Fruit fly (Drosophila melanogaster) whole organism, embryonic: ENCODE data around the gene CG17819.

Experiments used
- Bgb ChIP-seq: fragments of 200-800 bp; sonication (Bioruptor generic); IDR thresholded peaks from 2 replicates; pipeline ENCODE4 v1.3.6; 2022; ENCODE audit warnings: missing biosample characterization, missing genetic modification characterization; ENCODE audit not compliant: partially characterized antibody
- BtbVII ChIP-seq: fragments of 200-800 bp; sonication (Bioruptor generic); optimal IDR thresholded peaks from 3 replicates; lab custom pipeline; 2017; ENCODE audit warnings: missing biosample characterization, mild to moderate bottlenecking, missing genetic modification characterization
- Bteb2 ChIP-seq: fragments of 200-800 bp; sonication (Bioruptor generic); optimal IDR thresholded peaks from 2 replicates; lab custom pipeline; 2016; ENCODE audit warnings: missing biosample characterization, missing genetic modification characterization
- CG10959 ChIP-seq: fragments of 200-800 bp; sonication (Bioruptor generic); IDR thresholded peaks from 2 replicates; pipeline ENCODE4 v1.3.6; 2022; ENCODE audit warnings: missing biosample characterization, missing genetic modification characterization
- CG12299 ChIP-seq: fragments of 200-800 bp; sonication (Bioruptor generic); optimal IDR thresholded peaks from 2 replicates; lab custom pipeline; 2018; ENCODE audit warnings: missing biosample characterization, mild to moderate bottlenecking, missing genetic modification characterization
- CG1233 ChIP-seq: fragments of 200-800 bp; sonication (Bioruptor generic); optimal IDR thresholded peaks from 4 replicates; lab custom pipeline; 2018; ENCODE audit warnings: missing biosample characterization, mild to moderate bottlenecking, missing genetic modification characterization
- CG13296 ChIP-seq: fragments of 200-800 bp; sonication (Bioruptor generic); optimal IDR thresholded peaks from 3 replicates; lab custom pipeline; 2018; ENCODE audit warnings: missing biosample characterization, mild to moderate bottlenecking, missing genetic modification characterization
- CG13624 ChIP-seq: fragments of 200-800 bp; sonication (Bioruptor generic); optimal IDR thresholded peaks from 2 replicates; lab custom pipeline; 2016; ENCODE audit warnings: missing biosample characterization, missing genetic modification characterization
- CG15601 ChIP-seq: fragments of 200-800 bp; sonication (Bioruptor generic); optimal IDR thresholded peaks from 3 replicates; lab custom pipeline; 2019; ENCODE audit warnings: missing biosample characterization, mild to moderate bottlenecking, missing genetic modification characterization, moderate library complexity
- CG15696 ChIP-seq: fragments of 200-800 bp; sonication (Bioruptor generic); optimal IDR thresholded peaks from 2 replicates; lab custom pipeline; 2019; ENCODE audit warnings: missing biosample characterization, mild to moderate bottlenecking, missing genetic modification characterization, moderate library complexity
- CG16815 ChIP-seq: fragments of 200-800 bp; sonication (Bioruptor generic); optimal IDR thresholded peaks from 3 replicates; lab custom pipeline; 2017; ENCODE audit warnings: missing biosample characterization, mild to moderate bottlenecking, missing genetic modification characterization
- CG17385 ChIP-seq: fragments of 200-800 bp; sonication (Bioruptor generic); optimal IDR thresholded peaks from 3 replicates; lab custom pipeline; 2018; ENCODE audit warnings: missing biosample characterization, mild to moderate bottlenecking, missing genetic modification characterization
- CG17568 ChIP-seq: fragments of 200-800 bp; sonication (Bioruptor generic); optimal IDR thresholded peaks from 2 replicates; lab custom pipeline; 2018; ENCODE audit warnings: missing biosample characterization, mild to moderate bottlenecking, missing genetic modification characterization, moderate library complexity
- CG18011 ChIP-seq: fragments of 200-800 bp; sonication (Bioruptor generic); optimal IDR thresholded peaks from 2 replicates; lab custom pipeline; 2017; ENCODE audit warnings: missing biosample characterization, missing genetic modification characterization, mild to moderate bottlenecking, moderate library complexity, missing genotype
- CG3726 ChIP-seq: fragments of 200-800 bp; sonication (Bioruptor generic); IDR thresholded peaks from 3 replicates; pipeline ENCODE4, ENCODE4 v1.3.6; 2022; ENCODE audit warnings: missing biosample characterization, missing genetic modification characterization
- CG42726 ChIP-seq: fragments of 200-800 bp; sonication (Bioruptor generic); IDR thresholded peaks from 2 replicates; pipeline ENCODE4 v1.3.6; 2022; ENCODE audit warnings: missing biosample characterization, missing genetic modification characterization; ENCODE audit not compliant: partially characterized antibody
- CG4328 ChIP-seq: fragments of 200-800 bp; sonication (Bioruptor generic); optimal IDR thresholded peaks from 3 replicates; lab custom pipeline; 2017; ENCODE audit warnings: missing biosample characterization, missing genetic modification reagents, missing genetic modification characterization
- CG4424 ChIP-seq: fragments of 200-800 bp; sonication (Bioruptor generic); optimal IDR thresholded peaks from 3 replicates; lab custom pipeline; 2016; ENCODE audit warnings: missing biosample characterization, missing genetic modification characterization
- CG6854 ChIP-seq: fragments of 200-800 bp; sonication (Bioruptor generic); optimal IDR thresholded peaks from 3 replicates; lab custom pipeline; 2017; ENCODE audit warnings: missing biosample characterization, mild to moderate bottlenecking, missing genetic modification characterization
- CG8388 ChIP-seq: fragments of 200-800 bp; sonication (Bioruptor generic); optimal IDR thresholded peaks from 2 replicates; lab custom pipeline; 2019; ENCODE audit warnings: missing biosample characterization, mild to moderate bottlenecking, missing genetic modification characterization, moderate library complexity
- CG8944 ChIP-seq: fragments of 200-800 bp; sonication (Bioruptor generic); optimal IDR thresholded peaks from 3 replicates; lab custom pipeline; 2016; ENCODE audit warnings: missing biosample characterization, missing genetic modification characterization
- CG9215 ChIP-seq: fragments of 200-800 bp; sonication (Bioruptor generic); IDR thresholded peaks from 2 replicates; pipeline ENCODE4 v1.3.6; 2022; ENCODE audit warnings: missing biosample characterization, missing genetic modification characterization
- CG9437 ChIP-seq: fragments of 200-800 bp; sonication (Bioruptor generic); optimal IDR thresholded peaks from 2 replicates; lab custom pipeline; 2018; ENCODE audit warnings: missing biosample characterization, mild to moderate bottlenecking, missing genetic modification characterization
- CoRest ChIP-seq: fragments of 200-800 bp; sonication (Bioruptor generic); optimal IDR thresholded peaks from 3 replicates; lab custom pipeline; 2018; ENCODE audit warnings: missing biosample characterization, mild to moderate bottlenecking, missing genetic modification characterization, moderate library complexity
- Dek ChIP-seq: fragments of 200-800 bp; sonication (Bioruptor generic); optimal IDR thresholded peaks from 3 replicates; lab custom pipeline; 2019; ENCODE audit warnings: missing biosample characterization, mild to moderate bottlenecking, missing genetic modification characterization, moderate library complexity
- Dp ChIP-seq: fragments of 200-800 bp; sonication (Bioruptor generic); optimal IDR thresholded peaks from 2 replicates; lab custom pipeline; 2018; ENCODE audit warnings: missing biosample characterization, mild to moderate bottlenecking, missing genetic modification characterization, moderate library complexity
- Eip74EF ChIP-seq, 2 experiments: fragments of 200-800 bp in 1 of 2; fragments of >200 bp in 1 of 2; sonication (Bioruptor generic) in 1 of 2; optimal IDR thresholded peaks; 2 replicates each; lab custom pipeline; 2017 to 2019; ENCODE audit warnings: missing biosample characterization in 2 of 2, missing genetic modification characterization in 2 of 2, mild to moderate bottlenecking in 1 of 2, moderate library complexity in 1 of 2
- GATAe ChIP-seq: fragments of 200-800 bp; sonication (Bioruptor generic); conservative IDR thresholded peaks from 2 replicates; pipeline ENCODE4 v1.3.6; 2022; ENCODE audit warnings: missing biosample characterization, missing genetic modification characterization
- Hey ChIP-seq: fragments of 200-800 bp; sonication (Bioruptor generic); optimal IDR thresholded peaks from 3 replicates; lab custom pipeline; 2018; ENCODE audit warnings: missing biosample characterization, mild to moderate bottlenecking, missing genetic modification characterization
- Med ChIP-seq: fragments of 200-800 bp; sonication (Bioruptor generic); peaks from one replicate; lab custom pipeline; 2016; ENCODE audit warnings: missing biosample characterization, missing genetic modification characterization, mild to moderate bottlenecking, inconsistent platforms, moderate library complexity
- Pdp1 ChIP-seq, 2 experiments: fragments of 200-800 bp; sonication (Bioruptor generic); optimal IDR thresholded peaks; 3 replicates each; lab custom pipeline; 2016; ENCODE audit warnings: missing biosample characterization in 2 of 2, missing genetic modification characterization in 2 of 2, mild to moderate bottlenecking in 1 of 2, moderate library complexity in 1 of 2
- ap ChIP-seq: fragments of 200-800 bp; sonication (Bioruptor generic); IDR thresholded peaks from 2 replicates; pipeline ENCODE4 v1.3.6; 2022; ENCODE audit warnings: missing biosample characterization, missing genetic modification characterization
- caup ChIP-seq: fragments of 200-800 bp; sonication (Bioruptor generic); optimal IDR thresholded peaks from 3 replicates; lab custom pipeline; 2017; ENCODE audit warnings: missing biosample characterization, mild to moderate bottlenecking, missing genetic modification characterization, moderate library complexity; ENCODE audit not compliant: severe bottlenecking
- croc ChIP-seq: fragments of 200-800 bp; sonication (Bioruptor generic); conservative IDR thresholded peaks from 3 replicates; pipeline ENCODE4 v1.3.6; 2022; ENCODE audit warnings: missing biosample characterization, missing genetic modification characterization
- dysf ChIP-seq: fragments of 200-800 bp; sonication (Bioruptor generic); IDR thresholded peaks from 3 replicates; pipeline ENCODE4 v1.3.6; 2022; ENCODE audit warnings: missing biosample characterization, missing genetic modification characterization
- eve ChIP-seq, 2 experiments: fragments of >200 bp; optimal IDR thresholded peaks; 2 replicates each; lab custom pipeline; 2017; ENCODE audit warnings: missing biosample characterization in 2 of 2, missing genetic modification characterization in 2 of 2
- exex ChIP-seq: fragments of 200-800 bp; sonication (Bioruptor generic); optimal IDR thresholded peaks from 4 replicates; lab custom pipeline; 2018; ENCODE audit warnings: missing biosample characterization, mild to moderate bottlenecking, missing genetic modification characterization, moderate library complexity
- gce ChIP-seq: fragments of 200-800 bp; sonication (Bioruptor generic); IDR thresholded peaks from 3 replicates; pipeline ENCODE4 v1.3.6; 2022; ENCODE audit warnings: missing biosample characterization, missing genetic modification characterization
- gem ChIP-seq: fragments of 200-800 bp; sonication (Bioruptor generic); optimal IDR thresholded peaks from 2 replicates; lab custom pipeline; 2019; ENCODE audit warnings: missing biosample characterization, mild to moderate bottlenecking, missing genetic modification characterization, moderate library complexity
- grn ChIP-seq: fragments of 200-800 bp; sonication (Bioruptor generic); optimal IDR thresholded peaks from 3 replicates; lab custom pipeline; 2017; ENCODE audit warnings: missing biosample characterization, missing genetic modification characterization
- jigr1 ChIP-seq: fragments of 200-800 bp; sonication (Bioruptor generic); IDR thresholded peaks from 3 replicates; pipeline ENCODE4 v1.3.6; 2022; ENCODE audit warnings: missing biosample characterization, missing genetic modification characterization
- kni ChIP-seq: fragments of 200-800 bp; sonication (Bioruptor generic); optimal IDR thresholded peaks from 3 replicates; lab custom pipeline; 2017; ENCODE audit warnings: mild to moderate bottlenecking, missing biosample characterization, missing genetic modification reagents, missing genetic modification characterization
- mirr ChIP-seq: fragments of 200-800 bp; sonication (Bioruptor generic); optimal IDR thresholded peaks from 3 replicates; lab custom pipeline; 2018; ENCODE audit warnings: missing biosample characterization, mild to moderate bottlenecking, missing genetic modification characterization
- nom ChIP-seq: fragments of 200-800 bp; sonication (Bioruptor generic); optimal IDR thresholded peaks from 2 replicates; lab custom pipeline; 2017; ENCODE audit warnings: missing biosample characterization, missing genetic modification characterization, mild to moderate bottlenecking, moderate library complexity, missing genetic modification reagents
- odd ChIP-seq: fragments of 200-800 bp; sonication (Bioruptor generic); optimal IDR thresholded peaks from 2 replicates; lab custom pipeline; 2017; ENCODE audit warnings: missing biosample characterization, mild to moderate bottlenecking, missing genetic modification characterization
- row ChIP-seq: fragments of 200-800 bp; sonication (Bioruptor generic); IDR thresholded peaks from 3 replicates; pipeline ENCODE4 v1.3.6; 2022; ENCODE audit warnings: missing biosample characterization, missing genetic modification characterization
- slbo ChIP-seq: fragments of 200-800 bp; sonication (Bioruptor generic); IDR thresholded peaks from 2 replicates; pipeline ENCODE4 v1.3.6; 2022; ENCODE audit warnings: missing biosample characterization, missing genetic modification characterization
- sug ChIP-seq: fragments of 200-800 bp; optimal IDR thresholded peaks from 2 replicates; lab custom pipeline; 2019; ENCODE audit warnings: missing biosample characterization, mild to moderate bottlenecking, missing genetic modification characterization, moderate library complexity
- yki ChIP-seq: fragments of >200 bp; optimal IDR thresholded peaks from 3 replicates; lab custom pipeline; 2018

CG17819 gene

DNA sequence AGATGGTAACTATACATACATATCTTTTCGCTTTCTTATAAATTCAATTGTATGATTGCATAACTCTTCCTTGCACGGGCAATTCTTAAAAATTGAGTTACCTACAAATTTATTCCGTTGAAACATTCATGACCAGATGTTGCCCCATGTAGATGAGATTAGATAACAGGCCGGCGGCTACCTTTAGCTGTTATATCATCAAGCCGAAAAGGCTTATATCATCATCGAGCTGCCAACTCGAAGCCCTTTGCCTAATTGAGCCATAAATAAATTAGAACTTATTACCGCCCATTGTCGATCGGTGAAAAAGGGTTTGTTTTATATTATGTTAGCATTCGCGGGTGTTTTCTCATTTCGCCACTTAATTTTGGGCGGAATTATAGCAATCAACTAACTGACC is 44.9 kb downstream of the CG17819 start:
- peak; percentile 56 for TF ChIP-seq exex (tag; lab: Kevin White, UChicago)
- peak in 1 of 2 experiments; percentile 98 for TF ChIP-seq Pdp1 (GFP tag; optimal IDR thresholded peaks at IDR 0.05; lab: Kevin White, UChicago)
- TF ChIP-seq caup (GFP tag; lab: Kevin White, UChicago), result no peak
- TF ChIP-seq CG12299 (tag; lab: Kevin White, UChicago), result no peak
- peak; percentile 46 for TF ChIP-seq Med
- TF ChIP-seq Hey (tag; lab: Kevin White, UChicago), result no peak
- no peak for TF ChIP-seq CG42726 (GFP tag; lab: Robert Waterston, UW)
- peak; percentile 12 for TF ChIP-seq mirr (GFP tag; lab: Kevin White, UChicago)
- peak; percentile 83 for TF ChIP-seq grn (GFP tag; lab: Kevin White, UChicago)
- peak in 1 of 2 experiments; percentile 46 for TF ChIP-seq eve (GFP tag; optimal IDR thresholded peaks at IDR 0.05; lab: Kevin White, UChicago)
- no peak for TF ChIP-seq ap
- peak; percentile 58 for TF ChIP-seq sug

DNA sequence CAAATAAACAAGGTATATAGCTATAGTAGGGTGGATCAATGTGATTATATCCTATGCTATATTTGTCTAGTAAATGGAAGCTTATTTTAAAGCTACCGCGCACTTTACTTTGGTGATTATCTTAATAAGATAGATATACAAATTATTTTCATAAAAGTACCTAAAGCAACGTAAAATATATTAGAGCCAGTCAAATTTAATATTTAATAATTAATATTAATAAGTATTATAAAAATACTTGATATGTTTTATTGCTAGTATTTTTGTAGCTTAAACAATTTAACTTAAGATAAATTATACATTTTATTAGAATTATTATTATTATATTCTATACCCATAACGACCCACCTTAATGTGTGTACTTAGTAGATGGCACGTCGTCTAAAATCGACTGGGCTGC is 45.7 kb downstream of the CG17819 start:
- TF ChIP-seq slbo (GFP tag; lab: Robert Waterston, UW) (no peak), CG4424 (GFP tag; lab: Kevin White, UChicago) (peak; percentile 30), gem (tag; lab: Kevin White, UChicago) (peak; percentile 64), CG13296 (GFP tag; lab: Kevin White, UChicago) (peak; percentile 64), CG13624 (GFP tag; lab: Kevin White, UChicago) (no peak), CG17568 (GFP tag; lab: Kevin White, UChicago) (no peak), Eip74EF (GFP tag; optimal IDR thresholded peaks at IDR 0.05; lab: Kevin White, UChicago) (no peak), CG16815 (no peak), CG8944 (GFP tag; lab: Kevin White, UChicago) (no peak), CG4328 (GFP tag; lab: Kevin White, UChicago) (no peak), CG6854 (peak; percentile 33), Dp (no peak), CG10959 (GFP tag; lab: Robert Waterston, UW) (no peak), yki (lab: Kevin White, UChicago) (no peak), CG17385 (peak; percentile 18), Bteb2 (GFP tag; lab: Kevin White, UChicago) (no peak), nom (GFP tag; lab: Kevin White, UChicago) (peak; percentile 46), jigr1 (GFP tag; lab: Robert Waterston, UW) (no peak), dysf (GFP tag; lab: Robert Waterston, UW) (no peak), CG9437 (GFP tag; lab: Kevin White, UChicago) (peak; percentile 6), Bgb (GFP tag; lab: Robert Waterston, UW) (no peak), CG1233 (peak; percentile 34), CG9215 (GFP tag; lab: Robert Waterston, UW) (no peak), CG8388 (peak; percentile 15), odd (peak; percentile 15), CG3726 (GFP tag; lab: Robert Waterston, UW) (no peak), row (GFP tag; lab: Robert Waterston, UW) (0 out of 3 replicates have a peak, but pooled peaks have one; percentile 15), CG15696 (tag; lab: Kevin White, UChicago) (no peak), kni (GFP tag; lab: Kevin White, UChicago) (no peak), gce (GFP tag; lab: Robert Waterston, UW) (no peak), CG18011 (GFP tag; lab: Kevin White, UChicago) (no peak), CoRest (peak; percentile 50), Dek (tag; lab: Kevin White, UChicago) (no peak), BtbVII (GFP tag; lab: Kevin White, UChicago) (peak; percentile 33), CG15601 (tag; lab: Kevin White, UChicago) (no peak), croc (GFP tag; lab: Robert Waterston, UW) (no peak), GATAe (GFP tag; lab: Robert Waterston, UW) (no peak)
